Worm (Caenorhabditis elegans): ENCODE results near the gene clec-170.

DNA sequence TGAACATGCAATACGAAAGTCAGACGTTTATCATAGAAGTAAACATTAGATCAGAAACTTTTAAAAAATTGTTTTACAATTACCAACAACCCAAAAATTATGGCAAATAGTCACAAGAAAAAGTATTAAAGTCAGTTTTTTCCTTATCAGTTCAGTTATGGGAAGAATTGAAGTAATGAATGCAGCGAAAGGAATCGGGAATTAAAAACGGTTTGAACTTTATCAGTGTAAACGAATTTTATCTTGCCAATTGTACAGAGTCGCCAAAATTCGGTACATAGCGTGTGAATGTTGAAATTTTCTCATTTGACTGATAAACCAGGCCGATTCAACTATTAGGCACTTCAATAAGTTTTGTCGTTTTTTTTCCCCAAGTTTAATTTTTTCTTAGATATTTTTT, 528 bp upstream of the clec-170 start:
- TF ChIP-seq scrt-1 (GFP tag; IDR thresholded peaks at IDR 0.05) (no peak), sea-1 (GFP tag; conservative IDR thresholded peaks at IDR 0.05) (no peak)

All from whole organism, early embryonic.